Worm (Caenorhabditis elegans): ENCODE measurements around the gene slc-46A.
"Not testable (repeated sequence)": the region's sequence is repeated elsewhere in the genome, so short reads cannot be mapped to it uniquely, and the experiment has no call there.

slc-46A gene

DNA sequence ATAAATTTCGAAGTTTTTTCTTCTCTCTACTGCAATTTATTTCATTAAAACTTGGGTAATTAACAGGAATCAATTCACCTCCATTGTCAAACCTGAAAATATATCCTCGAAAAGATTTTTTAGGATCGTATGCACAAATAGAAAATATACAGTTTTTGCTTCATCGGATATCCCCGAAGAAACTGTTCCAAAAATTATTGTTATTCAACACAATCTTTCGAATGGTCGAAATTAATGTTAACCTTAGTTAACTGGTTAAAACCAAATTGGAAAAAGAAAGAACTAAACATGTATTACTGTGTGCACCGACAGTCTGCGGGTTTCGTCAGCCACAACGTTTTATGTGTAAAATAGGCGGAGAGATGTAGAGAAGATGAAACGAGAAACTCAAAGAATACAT is 1.9 kb upstream of the slc-46A start:
- no peak for TF ChIP-seq tab-1 (GFP tag; IDR thresholded peaks at IDR 0.05)
- no peak for TF ChIP-seq flt-1 (GFP tag; IDR thresholded peaks at IDR 0.05)
- no peak for TF ChIP-seq klf-2 (GFP tag; conservative IDR thresholded peaks at IDR 0.05)
- no peak for TF ChIP-seq ztf-23 (GFP tag; IDR thresholded peaks at IDR 0.05)
- TF ChIP-seq T22C8.4 (GFP tag; IDR thresholded peaks at IDR 0.05): no peak
- TF ChIP-seq ref-1 (GFP tag; conservative IDR thresholded peaks at IDR 0.05): no peak
- no peak for TF ChIP-seq ztf-29 (GFP tag; IDR thresholded peaks at IDR 0.05)
- TF ChIP-seq med-1 (GFP tag; optimal IDR thresholded peaks at IDR 0.05; ENCODE audit: insufficient read depth): no peak
- no peak for TF ChIP-seq cog-1 (tag; optimal IDR thresholded peaks at IDR 0.05)

DNA sequence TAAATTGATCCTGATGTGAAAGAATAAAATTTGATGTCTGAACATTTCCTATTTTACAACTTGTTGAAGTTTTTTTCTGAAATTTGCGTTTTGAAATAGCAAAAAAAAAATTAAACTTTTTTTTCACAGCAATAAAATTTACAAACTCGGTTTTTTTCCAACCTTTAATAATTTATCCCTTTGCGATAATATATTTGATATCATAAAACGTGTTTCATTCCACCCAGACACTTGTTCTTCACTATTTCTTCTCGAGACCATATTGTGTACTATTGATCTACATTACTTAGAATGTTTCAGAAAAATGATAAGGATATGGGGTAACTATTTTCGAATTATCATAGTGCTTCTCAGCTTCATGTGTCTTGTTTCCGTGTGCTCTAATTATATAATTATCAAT is 7.1 kb downstream of the slc-46A start, which contains the start of gene Y4C6B.4:
Gene Y4C6B.4 (plus strand): TSS at position 301 of the 400 bp plus-strand sequence.
- no peak for TF ChIP-seq cog-1 (tag; optimal IDR thresholded peaks at IDR 0.05)
- TF ChIP-seq ref-1 (GFP tag; conservative IDR thresholded peaks at IDR 0.05): no peak
- no peak for TF ChIP-seq tab-1 (GFP tag; IDR thresholded peaks at IDR 0.05)
- no peak for TF ChIP-seq ztf-23 (GFP tag; IDR thresholded peaks at IDR 0.05)
- no peak for TF ChIP-seq T22C8.4 (GFP tag; IDR thresholded peaks at IDR 0.05)
- TF ChIP-seq ztf-29 (GFP tag; IDR thresholded peaks at IDR 0.05): no peak
- TF ChIP-seq klf-2 (GFP tag; conservative IDR thresholded peaks at IDR 0.05): no peak
- no peak for TF ChIP-seq flt-1 (GFP tag; IDR thresholded peaks at IDR 0.05)

DNA sequence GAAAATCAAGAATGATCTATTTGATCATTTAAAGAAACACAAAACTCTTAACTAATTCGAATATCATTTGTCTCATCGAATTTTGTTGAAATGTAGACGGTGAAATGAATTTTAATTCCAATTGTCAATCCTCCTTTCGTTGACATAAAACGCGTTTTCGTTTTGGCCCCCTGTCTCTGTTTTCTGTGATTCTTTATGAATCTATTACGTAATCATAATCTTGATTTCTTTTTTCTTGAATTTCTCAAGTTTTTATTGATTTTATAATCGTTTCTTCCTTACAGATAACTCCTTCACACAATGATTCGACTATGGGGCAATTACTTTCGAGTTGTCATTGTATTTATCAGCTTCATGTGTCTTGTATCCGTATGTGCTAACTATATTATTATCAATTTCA is 13.1 kb downstream of the slc-46A start, which contains the start of gene Y4C6B.3:
Gene Y4C6B.3 (plus strand): TSS at position 301 of the 400 bp plus-strand sequence.
- TF ChIP-seq ztf-23 (GFP tag; IDR thresholded peaks at IDR 0.05): no peak
- no peak for TF ChIP-seq klf-2 (GFP tag; conservative IDR thresholded peaks at IDR 0.05)
- no peak for TF ChIP-seq T22C8.4 (GFP tag; IDR thresholded peaks at IDR 0.05)
- no peak for TF ChIP-seq cog-1 (tag; optimal IDR thresholded peaks at IDR 0.05)
- no peak for TF ChIP-seq ref-1 (GFP tag; conservative IDR thresholded peaks at IDR 0.05)
- no peak for TF ChIP-seq flt-1 (GFP tag; IDR thresholded peaks at IDR 0.05)
- no peak for TF ChIP-seq tab-1 (GFP tag; IDR thresholded peaks at IDR 0.05)
- no peak for TF ChIP-seq med-1 (GFP tag; optimal IDR thresholded peaks at IDR 0.05; ENCODE audit: insufficient read depth)
- TF ChIP-seq ztf-29 (GFP tag; IDR thresholded peaks at IDR 0.05): no peak

DNA sequence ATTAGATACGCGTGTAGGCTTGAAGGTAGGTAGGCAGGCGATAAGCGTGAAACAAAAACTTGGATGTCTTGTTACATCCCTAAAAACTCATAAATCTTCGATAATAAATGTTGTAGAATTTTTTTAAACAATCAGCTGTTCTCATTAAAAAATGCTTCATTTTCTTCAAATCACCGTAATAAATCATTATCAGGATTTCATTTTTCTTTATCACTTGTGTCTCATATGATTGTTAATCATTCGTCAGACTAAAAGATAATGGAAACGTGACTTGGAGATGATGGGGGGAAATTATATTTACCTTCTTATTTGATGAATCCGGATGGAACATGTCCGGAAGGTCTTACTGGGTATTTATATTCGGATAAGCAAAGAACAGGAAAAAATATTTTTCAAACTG is 14.4 kb downstream of the slc-46A start:
- no peak for TF ChIP-seq ztf-23 (GFP tag; IDR thresholded peaks at IDR 0.05)
- no peak for TF ChIP-seq T22C8.4 (GFP tag; IDR thresholded peaks at IDR 0.05)
- TF ChIP-seq med-1 (GFP tag; optimal IDR thresholded peaks at IDR 0.05; ENCODE audit: insufficient read depth): no peak
- TF ChIP-seq klf-2 (GFP tag; conservative IDR thresholded peaks at IDR 0.05): no peak
- no peak for TF ChIP-seq cog-1 (tag; optimal IDR thresholded peaks at IDR 0.05)

DNA sequence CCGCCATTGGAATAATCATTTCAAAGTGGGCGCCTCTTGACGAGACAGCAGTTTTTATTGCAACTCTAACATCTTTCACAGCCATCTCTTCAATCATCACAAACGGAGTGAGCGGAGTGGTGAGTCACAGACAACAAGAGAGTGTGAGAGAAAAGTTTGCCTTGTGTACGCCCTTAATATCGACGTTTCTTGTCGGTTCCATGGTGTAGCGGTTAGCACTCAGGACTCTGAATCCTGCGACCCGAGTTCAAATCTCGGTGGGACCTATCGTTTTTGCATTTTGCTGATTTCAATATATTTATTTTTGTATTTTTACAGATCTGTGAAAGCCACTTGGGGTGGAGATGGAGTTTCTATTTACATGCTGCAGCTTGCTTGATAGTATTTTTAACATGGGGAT is 15.5 kb downstream of the slc-46A start:
- TF ChIP-seq flt-1 (GFP tag; IDR thresholded peaks at IDR 0.05) (no peak; the same call in 1 of the 2 replicates), ztf-23 (GFP tag; IDR thresholded peaks at IDR 0.05) (peak; percentile 85), ztf-29 (GFP tag; IDR thresholded peaks at IDR 0.05) (0 out of 2 replicates have a peak, but pooled peaks have one; percentile 50)

DNA sequence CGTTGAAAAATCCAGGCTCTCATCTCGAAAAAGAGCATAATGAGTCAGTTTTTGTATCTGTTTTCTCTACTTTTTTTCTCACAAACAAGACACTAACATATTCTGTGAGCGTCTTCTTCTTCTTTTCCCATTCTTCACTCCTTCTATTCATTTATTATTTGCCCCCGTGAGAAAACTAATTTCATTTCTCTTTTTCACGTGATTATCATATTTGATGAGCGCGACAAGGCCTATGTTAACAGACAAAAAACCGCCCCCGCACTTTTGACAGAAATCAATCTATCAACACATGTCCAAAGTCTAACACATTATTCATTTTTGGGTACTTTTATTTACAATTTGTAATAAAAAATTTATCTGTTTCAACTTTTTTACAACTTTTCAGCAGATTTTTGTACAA is 18.6 kb downstream of the slc-46A start:
- TF ChIP-seq ztf-29 (GFP tag; IDR thresholded peaks at IDR 0.05) (no peak), flt-1 (GFP tag; IDR thresholded peaks at IDR 0.05) (no peak), cog-1 (tag; optimal IDR thresholded peaks at IDR 0.05) (no peak), med-1 (GFP tag; optimal IDR thresholded peaks at IDR 0.05; ENCODE audit: insufficient read depth) (no peak), ref-1 (GFP tag; conservative IDR thresholded peaks at IDR 0.05) (no peak), klf-2 (GFP tag; conservative IDR thresholded peaks at IDR 0.05) (no peak), tab-1 (GFP tag; IDR thresholded peaks at IDR 0.05) (no peak)

DNA sequence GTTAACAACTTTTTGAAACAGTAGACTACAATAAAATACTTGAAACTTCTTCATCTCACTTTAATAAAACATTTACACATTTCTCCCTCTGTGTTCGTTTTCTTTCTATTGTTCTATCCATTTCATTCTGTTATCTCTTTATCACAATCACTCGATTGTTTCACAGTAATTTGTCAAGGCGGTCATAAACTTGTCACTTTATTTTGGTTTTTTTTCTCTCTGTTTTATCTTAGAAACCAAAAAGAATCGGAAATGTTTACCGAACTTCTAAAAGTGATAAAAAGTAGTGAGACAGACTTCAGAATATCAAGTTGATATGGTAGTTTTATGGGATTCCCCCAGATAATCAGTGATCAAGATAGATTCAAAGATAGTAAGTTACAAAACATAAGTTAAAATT is 20.2 kb downstream of the slc-46A start, which contains the start of gene Y4C6B.2:
Gene Y4C6B.2 (plus strand): TSS at position 320 of the 400 bp plus-strand sequence.
- no peak for TF ChIP-seq klf-2 (GFP tag; conservative IDR thresholded peaks at IDR 0.05)
- TF ChIP-seq tab-1 (GFP tag; IDR thresholded peaks at IDR 0.05): no peak
- TF ChIP-seq cog-1 (tag; optimal IDR thresholded peaks at IDR 0.05): no peak
- TF ChIP-seq flt-1 (GFP tag; IDR thresholded peaks at IDR 0.05): no peak
- TF ChIP-seq T22C8.4 (GFP tag; IDR thresholded peaks at IDR 0.05): no peak
- TF ChIP-seq med-1 (GFP tag; optimal IDR thresholded peaks at IDR 0.05; ENCODE audit: insufficient read depth): no peak
- no peak for TF ChIP-seq ref-1 (GFP tag; conservative IDR thresholded peaks at IDR 0.05)
- TF ChIP-seq ztf-23 (GFP tag; IDR thresholded peaks at IDR 0.05): no peak
- TF ChIP-seq ztf-29 (GFP tag; IDR thresholded peaks at IDR 0.05): no peak

DNA sequence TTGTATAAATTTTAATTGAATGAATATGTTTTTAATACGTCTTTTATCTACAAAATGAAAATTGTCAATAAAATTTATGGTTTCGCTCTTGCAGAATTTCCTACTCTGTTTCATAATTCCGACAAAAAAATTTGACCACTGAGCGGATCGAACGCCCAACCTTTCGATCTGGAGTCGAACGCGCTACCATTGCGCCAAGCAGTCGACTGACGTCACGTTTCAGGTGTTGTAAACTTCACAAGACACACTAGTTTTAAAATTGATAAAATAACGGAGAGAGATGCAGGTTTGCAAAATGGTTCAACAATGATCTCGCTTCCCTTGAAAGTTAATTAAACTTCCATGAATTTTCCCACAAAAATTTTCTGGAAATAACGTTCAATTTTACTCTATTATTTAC is 25.1 kb downstream of the slc-46A start:
- TF ChIP-seq klf-2 (GFP tag; conservative IDR thresholded peaks at IDR 0.05) (no peak), tab-1 (GFP tag; IDR thresholded peaks at IDR 0.05) (no peak), ztf-29 (GFP tag; IDR thresholded peaks at IDR 0.05) (no peak), med-1 (GFP tag; optimal IDR thresholded peaks at IDR 0.05; ENCODE audit: insufficient read depth) (no peak), ref-1 (GFP tag; conservative IDR thresholded peaks at IDR 0.05) (no peak), flt-1 (GFP tag; IDR thresholded peaks at IDR 0.05) (no peak), T22C8.4 (GFP tag; IDR thresholded peaks at IDR 0.05) (no peak)

DNA sequence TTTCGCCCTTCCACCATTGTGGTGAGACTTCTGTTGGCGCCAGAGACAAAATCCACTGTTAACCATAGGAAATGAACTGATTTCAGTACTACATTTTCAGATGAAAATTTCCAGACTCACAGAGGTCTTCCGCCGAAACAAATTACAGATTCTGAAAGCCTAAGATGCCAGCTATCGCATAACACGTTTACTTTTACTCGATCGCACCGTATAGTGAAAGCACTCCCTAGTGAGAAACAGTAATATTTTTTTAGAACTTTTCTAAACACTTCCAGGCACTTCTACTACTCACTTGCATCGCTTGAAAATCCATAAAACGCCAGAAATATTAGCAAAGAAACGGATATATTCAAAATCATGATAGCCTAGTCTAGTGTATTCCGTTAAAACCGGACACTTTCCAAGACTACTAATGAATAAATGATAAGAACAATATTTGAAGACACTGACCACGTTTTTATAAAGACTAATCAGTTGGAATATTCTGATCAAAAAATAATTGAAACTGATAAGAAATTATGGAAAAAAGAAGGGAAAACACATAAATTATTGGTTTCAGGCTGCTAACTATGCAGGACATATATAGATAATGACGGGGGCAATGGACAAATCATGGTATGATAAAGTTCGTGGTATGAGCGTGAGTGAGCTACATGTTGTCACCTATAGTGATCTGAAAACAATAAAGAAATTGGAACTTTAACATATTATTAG is 31.6 kb downstream of the slc-46A start, which contains the start of gene gba-4:
Gene gba-4 (minus strand): TSS at position 418 of the 714 bp plus-strand sequence.
- not testable (repeated sequence) for TF ChIP-seq cog-1 (tag; optimal IDR thresholded peaks at IDR 0.05); klf-2 (GFP tag; conservative IDR thresholded peaks at IDR 0.05); T22C8.4 (GFP tag; IDR thresholded peaks at IDR 0.05)

DNA sequence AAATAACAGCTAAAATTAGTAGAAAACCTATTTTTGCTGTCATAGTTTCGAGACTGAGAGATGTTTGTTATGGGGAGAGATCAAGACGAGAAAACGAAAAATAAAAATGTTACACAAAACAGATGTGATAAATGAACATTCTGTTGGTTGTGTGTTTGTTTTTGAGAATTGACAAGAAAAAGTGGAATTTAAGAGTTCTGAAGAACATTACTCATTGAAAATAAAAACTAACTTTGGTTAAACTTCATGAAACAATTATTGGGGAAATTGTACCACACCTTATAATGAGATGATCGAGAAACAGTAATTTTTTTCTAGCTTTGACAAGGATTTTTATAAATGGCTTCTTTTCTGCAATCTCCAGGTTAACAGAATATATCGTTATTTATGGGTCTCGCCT is 34.3 kb downstream of the slc-46A start, which contains the start of gene Y4C6B.7:
Gene Y4C6B.7 (minus strand): TSS at position 101 of the 400 bp plus-strand sequence.
- TF ChIP-seq med-1 (GFP tag; optimal IDR thresholded peaks at IDR 0.05; ENCODE audit: insufficient read depth): no peak
- no peak for TF ChIP-seq ztf-29 (GFP tag; IDR thresholded peaks at IDR 0.05)
- TF ChIP-seq cog-1 (tag; optimal IDR thresholded peaks at IDR 0.05): no peak

Data from whole organism, midembryonic.